Worm (Caenorhabditis elegans) whole organism, mixed stage, embryonic: Measurements from ENCODE around the gene C50H2.5.

Experiments used
- M03D4.4 ChIP-seq: sonication (generic microtip); optimal IDR thresholded peaks from 2 replicates; lab custom pipeline; 2017; ENCODE audit warnings: mild to moderate bottlenecking, missing genetic modification characterization, missing compliant biosample characterization
- bed-3 ChIP-seq: fragments of 200-800 bp; sonication (Bioruptor generic); optimal IDR thresholded peaks from 3 replicates; lab custom pipeline; 2018; ENCODE audit warnings: mild to moderate bottlenecking, missing genetic modification characterization, moderate library complexity, missing compliant biosample characterization
- blmp-1 ChIP-seq: fragments of 150-350 bp; optimal IDR thresholded peaks from 2 replicates; lab custom pipeline; 2014; ENCODE audit warnings: missing biosample characterization, missing genetic modification characterization
- ceh-39 ChIP-seq: fragments of 150-350 bp; optimal IDR thresholded peaks from 2 replicates; lab custom pipeline; 2014; ENCODE audit warnings: missing biosample characterization, missing genetic modification characterization
- ceh-43 ChIP-seq: fragments of 200-800 bp; sonication (Bioruptor generic); optimal IDR thresholded peaks from 2 replicates; lab custom pipeline; 2018; ENCODE audit warnings: mild to moderate bottlenecking, missing genetic modification characterization, moderate library complexity, missing compliant biosample characterization
- ceh-83 ChIP-seq: fragments of 200-800 bp; sonication (Bioruptor generic); optimal IDR thresholded peaks from 2 replicates; lab custom pipeline; 2018; ENCODE audit warnings: mild to moderate bottlenecking, missing genetic modification characterization, missing compliant biosample characterization
- ces-1 ChIP-seq: fragments of 150-350 bp; optimal IDR thresholded peaks from 2 replicates; lab custom pipeline; 2014; ENCODE audit warnings: missing biosample characterization, missing genetic modification reagents, missing genetic modification characterization
- cnd-1 ChIP-seq: fragments of 200-800 bp; sonication (Bioruptor generic); optimal IDR thresholded peaks from 2 replicates; lab custom pipeline; 2018; ENCODE audit warnings: mild to moderate bottlenecking, missing genetic modification characterization, missing compliant biosample characterization
- drap-1 ChIP-seq: fragments of 200-800 bp; sonication (Bioruptor generic); optimal IDR thresholded peaks from 3 replicates; lab custom pipeline; 2018; ENCODE audit warnings: mild to moderate bottlenecking, missing genetic modification characterization, missing compliant biosample characterization
- elt-3 ChIP-seq: fragments of 150-350 bp; optimal IDR thresholded peaks from 2 replicates; lab custom pipeline; 2014; ENCODE audit warnings: missing biosample characterization, missing genetic modification characterization
- flh-1 ChIP-seq: fragments of 200-800 bp; sonication (Bioruptor generic); optimal IDR thresholded peaks from 2 replicates; lab custom pipeline; 2018; ENCODE audit warnings: mild to moderate bottlenecking, missing genetic modification characterization, moderate library complexity, missing compliant biosample characterization
- ham-2 ChIP-seq: fragments of 200-800 bp; sonication (Bioruptor generic); optimal IDR thresholded peaks from 2 replicates; lab custom pipeline; 2018; ENCODE audit warnings: mild to moderate bottlenecking, missing genetic modification characterization, missing compliant biosample characterization
- hlh-1 ChIP-seq: fragments of 150-350 bp; optimal IDR thresholded peaks from 2 replicates; lab custom pipeline; 2014; ENCODE audit warnings: missing biosample characterization, missing genetic modification reagents, missing genetic modification characterization
- lin-13 ChIP-seq: fragments of 150-350 bp; optimal IDR thresholded peaks from 2 replicates; lab custom pipeline; 2014; ENCODE audit warnings: missing biosample characterization, missing genetic modification characterization
- lin-32 ChIP-seq: fragments of 200-800 bp; sonication (Bioruptor generic); optimal IDR thresholded peaks from 2 replicates; lab custom pipeline; 2018; ENCODE audit warnings: mild to moderate bottlenecking, missing genetic modification characterization, missing compliant biosample characterization
- lsy-2 ChIP-seq: fragments of 150-350 bp; optimal IDR thresholded peaks from 2 replicates; lab custom pipeline; 2014; ENCODE audit warnings: missing biosample characterization, missing genetic modification characterization
- mab-5 ChIP-seq: fragments of 150-350 bp; optimal IDR thresholded peaks from 2 replicates; lab custom pipeline; 2014; ENCODE audit warnings: missing biosample characterization, missing genetic modification characterization
- mep-1 ChIP-seq: fragments of 150-350 bp; optimal IDR thresholded peaks from 2 replicates; lab custom pipeline; 2017; ENCODE audit warnings: missing biosample characterization, missing genetic modification reagents, missing genetic modification characterization, inconsistent platforms
- mls-2 ChIP-seq: sonication (generic microtip); optimal IDR thresholded peaks from 2 replicates; lab custom pipeline; 2016; ENCODE audit warnings: mild to moderate bottlenecking, missing genetic modification characterization, moderate library complexity, missing compliant biosample characterization
- nhr-12 ChIP-seq: fragments of 150-350 bp; optimal IDR thresholded peaks from 2 replicates; lab custom pipeline; 2014; ENCODE audit warnings: missing biosample characterization, missing genetic modification characterization
- nhr-2 ChIP-seq: fragments of 150-350 bp; optimal IDR thresholded peaks from 2 replicates; lab custom pipeline; 2014; ENCODE audit warnings: missing biosample characterization, missing genetic modification characterization
- nhr-237 ChIP-seq: fragments of 150-350 bp; optimal IDR thresholded peaks from 2 replicates; lab custom pipeline; 2014; ENCODE audit warnings: missing biosample characterization, missing genetic modification characterization
- nhr-76 ChIP-seq: sonication (generic microtip); optimal IDR thresholded peaks from 2 replicates; lab custom pipeline; 2017; ENCODE audit warnings: missing biosample characterization, missing genetic modification characterization
- pha-4 ChIP-seq: fragments of 150-350 bp; optimal IDR thresholded peaks from 2 replicates; lab custom pipeline; 2018; ENCODE audit warnings: missing biosample characterization, missing genetic modification reagents, missing genetic modification characterization
- snpc-4 ChIP-seq: fragments of 150-350 bp; optimal IDR thresholded peaks from 2 replicates; lab custom pipeline; 2014; ENCODE audit warnings: missing biosample characterization, missing genetic modification characterization
- sptf-1 ChIP-seq: sonication (generic microtip); optimal IDR thresholded peaks from 2 replicates; lab custom pipeline; 2017; ENCODE audit warnings: mild to moderate bottlenecking, missing genetic modification characterization, moderate library complexity, missing compliant biosample characterization
- tbx-8 ChIP-seq: fragments of 200-800 bp; sonication (Bioruptor generic); optimal IDR thresholded peaks from 2 replicates; lab custom pipeline; 2018; ENCODE audit warnings: mild to moderate bottlenecking, missing genetic modification characterization, moderate library complexity, missing compliant biosample characterization
- unc-120 ChIP-seq: sonication (generic microtip); optimal IDR thresholded peaks from 2 replicates; lab custom pipeline; 2017; ENCODE audit warnings: missing genetic modification characterization, missing compliant biosample characterization; ENCODE audit not compliant: poor library complexity, severe bottlenecking
- unc-39 ChIP-seq: fragments of 150-350 bp; optimal IDR thresholded peaks from 2 replicates; lab custom pipeline; 2014; ENCODE audit warnings: missing biosample characterization, missing genetic modification characterization
- unc-62 ChIP-seq: fragments of 150-350 bp; optimal IDR thresholded peaks from 2 replicates; lab custom pipeline; 2014; ENCODE audit warnings: missing biosample characterization, missing genetic modification reagents, missing genetic modification characterization
- zip-8 ChIP-seq: fragments of 150-350 bp; optimal IDR thresholded peaks from 2 replicates; lab custom pipeline; 2014; ENCODE audit warnings: missing biosample characterization, missing genetic modification characterization
- ztf-11 ChIP-seq: fragments of 150-350 bp; optimal IDR thresholded peaks from 2 replicates; lab custom pipeline; 2014; ENCODE audit warnings: missing biosample characterization, missing genetic modification characterization

C50H2.5 gene

ce11 chrV:9922481-9922880 is 4.0 kb downstream of the C50H2.5 start, which contains the start of gene C50H2.7:
TSS of gene C50H2.7 (plus strand) at chrV:9922781.
- TF ChIP-seq nhr-237 (tag; lab: Kevin White, UChicago) (no peak), snpc-4 (tag; lab: Kevin White, UChicago) (no peak), tbx-8 (no peak), flh-1 (GFP tag; lab: Kevin White, UChicago) (no peak), nhr-12 (no peak), ztf-11 (tag; lab: Kevin White, UChicago) (no peak), hlh-1 (tag; lab: Kevin White, UChicago) (no peak), lsy-2 (tag; lab: Kevin White, UChicago) (no peak)

- TF ChIP-seq nhr-237 (tag; lab: Kevin White, UChicago) (no peak), ceh-43 (GFP tag; lab: Kevin White, UChicago) (no peak), lin-13 (tag; lab: Kevin White, UChicago) (no peak), mep-1 (tag; lab: Kevin White, UChicago) (no peak), ceh-39 (tag; lab: Kevin White, UChicago) (no peak), elt-3 (tag; lab: Kevin White, UChicago) (no peak), cnd-1 (tag; lab: Kevin White, UChicago) (no peak)
Measured at ce11 chrV:9924389-9924788, 5.9 kb downstream of the C50H2.5 start.

ce11 chrV:9925647-9926046 is 7.1 kb downstream of the C50H2.5 start:
- no peak for TF ChIP-seq unc-39 (tag; lab: Kevin White, UChicago)
- TF ChIP-seq mab-5, result no peak
- TF ChIP-seq snpc-4 (tag; lab: Kevin White, UChicago), result no peak
- no peak for TF ChIP-seq mls-2 (tag; lab: Kevin White, UChicago)
- TF ChIP-seq unc-120, result no peak
- TF ChIP-seq nhr-2, result no peak
- TF ChIP-seq lin-32 (GFP tag; lab: Kevin White, UChicago), result no peak

ce11 chrV:9926240-9926639 is 7.7 kb downstream of the C50H2.5 start, which contains the start of gene C50H2.13:
TSS of gene C50H2.13 (plus strand) at chrV:9926540.
- TF ChIP-seq M03D4.4 (tag; lab: Kevin White, UChicago) (no peak), ceh-39 (tag; lab: Kevin White, UChicago) (no peak), lin-32 (GFP tag; lab: Kevin White, UChicago) (no peak), mls-2 (tag; lab: Kevin White, UChicago) (no peak), drap-1 (GFP tag; lab: Kevin White, UChicago) (no peak), mab-5 (no peak), zip-8 (no peak), elt-3 (tag; lab: Kevin White, UChicago) (no peak)
- TF ChIP-seq, all 35 proteins: peak for 0

ce11 chrV:9927381-9927780 is 8.9 kb downstream of the C50H2.5 start:
- TF ChIP-seq cnd-1 (tag; lab: Kevin White, UChicago), result no peak
- TF ChIP-seq unc-62 (GFP tag; lab: Kevin White, UChicago), result no peak
- no peak for TF ChIP-seq nhr-12
- TF ChIP-seq nhr-76 (tag; lab: Kevin White, UChicago), result no peak
- no peak for TF ChIP-seq unc-120
- no peak for TF ChIP-seq ceh-39 (tag; lab: Kevin White, UChicago)
- TF ChIP-seq pha-4, result no peak
- TF ChIP-seq ham-2, result no peak
- no peak for TF ChIP-seq snpc-4 (tag; lab: Kevin White, UChicago)
- no peak for TF ChIP-seq ceh-43 (GFP tag; lab: Kevin White, UChicago)
- TF ChIP-seq tbx-8, result no peak

ce11 chrV:9927954-9928353 is 9.4 kb downstream of the C50H2.5 start:
- TF ChIP-seq bed-3 (GFP tag; lab: Kevin White, UChicago) (no peak), lin-13 (tag; lab: Kevin White, UChicago) (no peak), drap-1 (GFP tag; lab: Kevin White, UChicago) (no peak), ztf-11 (tag; lab: Kevin White, UChicago) (no peak), elt-3 (tag; lab: Kevin White, UChicago) (no peak), mls-2 (tag; lab: Kevin White, UChicago) (no peak), blmp-1 (tag; lab: Kevin White, UChicago) (no peak), ceh-83 (GFP tag; lab: Kevin White, UChicago) (no peak), nhr-2 (no peak), sptf-1 (no peak), ces-1 (GFP tag; lab: Kevin White, UChicago) (no peak), lsy-2 (tag; lab: Kevin White, UChicago) (no peak), tbx-8 (no peak), snpc-4 (tag; lab: Kevin White, UChicago) (no peak)
- TF ChIP-seq, all 35 proteins: peak for 0
